Worm (Caenorhabditis elegans) whole organism, L1 larva: ENCODE data around the gene C02B10.4.
A peak's percentile ranks its signal among the peaks of the same experiment; 100 is the strongest.

ENCODE experiments used
- C34B4.2 ChIP-seq: sonication (generic microtip); optimal IDR thresholded peaks from 2 replicates; lab custom pipeline; 2017; ENCODE audit warnings: mild to moderate bottlenecking, missing genetic modification characterization, missing compliant biosample characterization
- F16B12.6 ChIP-seq: fragments of 150-350 bp; optimal IDR thresholded peaks from 2 replicates; lab custom pipeline; 2014; ENCODE audit warnings: missing biosample characterization, missing genetic modification characterization
- alr-1 ChIP-seq: fragments of 200-800 bp; sonication (Bioruptor generic); optimal IDR thresholded peaks from 2 replicates; lab custom pipeline; 2018; ENCODE audit warnings: borderline replicate concordance, mild to moderate bottlenecking, missing genetic modification characterization, missing compliant biosample characterization
- aly-2 ChIP-seq: fragments of 150-350 bp; optimal IDR thresholded peaks from 2 replicates; lab custom pipeline; 2014; ENCODE audit warnings: missing biosample characterization, missing genetic modification characterization
- blmp-1 ChIP-seq: fragments of 150-350 bp; optimal IDR thresholded peaks from 2 replicates; lab custom pipeline; 2014; ENCODE audit warnings: missing biosample characterization, missing genetic modification characterization
- ceh-63 ChIP-seq: fragments of 200-800 bp; sonication (Bioruptor generic); optimal IDR thresholded peaks from 2 replicates; lab custom pipeline; 2018; ENCODE audit warnings: mild to moderate bottlenecking, missing genetic modification characterization, missing compliant biosample characterization
- ceh-8 ChIP-seq: fragments of 200-800 bp; sonication (Bioruptor generic); optimal IDR thresholded peaks from 2 replicates; lab custom pipeline; 2018; ENCODE audit warnings: mild to moderate bottlenecking, missing genetic modification characterization, moderate library complexity, missing compliant biosample characterization
- dsc-1 ChIP-seq: sonication (generic microtip); optimal IDR thresholded peaks from 2 replicates; lab custom pipeline; 2016; ENCODE audit warnings: mild to moderate bottlenecking, missing genetic modification characterization, missing compliant biosample characterization
- efl-1 ChIP-seq, 4 experiments: fragments of 150-350 bp; optimal IDR thresholded peaks in 3 of 4; peaks in 1 of 4; 1 replicate in 1 of 4; 2 replicates in 3 of 4; lab custom pipeline; 2014; ENCODE audit warnings: missing biosample characterization in 2 of 4, missing genetic modification characterization in 2 of 4, missing genetic modification reagents in 2 of 4
- egl-27 ChIP-seq, 2 experiments: fragments of 150-350 bp in 1 of 2; sonication (generic microtip); optimal IDR thresholded peaks; 3 replicates each; lab custom pipeline; 2017 to 2018; ENCODE audit warnings: missing biosample characterization in 2 of 2, missing genetic modification characterization in 2 of 2, missing genetic modification reagents in 2 of 2
- elt-3 ChIP-seq, 6 experiments: fragments of 150-350 bp in 1 of 6; sonication (generic microtip); optimal IDR thresholded peaks; 2 replicates each; lab custom pipeline; 2017 to 2018; ENCODE audit warnings: missing biosample characterization in 6 of 6, missing genetic modification characterization in 6 of 6, inconsistent platforms in 1 of 6
- fkh-10 ChIP-seq: sonication (generic microtip); optimal IDR thresholded peaks from 2 replicates; lab custom pipeline; 2017; ENCODE audit warnings: missing biosample characterization, missing genetic modification reagents, missing genetic modification characterization
- fkh-4 ChIP-seq: sonication (generic microtip); optimal IDR thresholded peaks from 2 replicates; lab custom pipeline; 2016; ENCODE audit warnings: missing compliant biosample characterization, missing genetic modification characterization, borderline replicate concordance
- fkh-8 ChIP-seq: sonication (generic microtip); optimal IDR thresholded peaks from 2 replicates; lab custom pipeline; 2016; ENCODE audit warnings: mild to moderate bottlenecking, missing genetic modification characterization, missing compliant biosample characterization
- fos-1 ChIP-seq: fragments of 150-350 bp; optimal IDR thresholded peaks from 2 replicates; lab custom pipeline; 2014; ENCODE audit warnings: missing biosample characterization, missing genetic modification characterization
- grh-1 ChIP-seq: fragments of 200-800 bp; sonication (Bioruptor generic); IDR thresholded peaks from 2 replicates; pipeline ENCODE4 v1.3.6; 2022; ENCODE audit warnings: missing genetic modification reagents, missing genetic modification characterization, missing compliant biosample characterization
- hlh-17 ChIP-seq: fragments of 200-800 bp; sonication (Bioruptor generic); optimal IDR thresholded peaks from 2 replicates; lab custom pipeline; 2018; ENCODE audit warnings: missing genetic modification characterization, mild to moderate bottlenecking, missing compliant biosample characterization, moderate library complexity, borderline replicate concordance
- hpl-2 ChIP-seq: fragments of 150-350 bp; optimal IDR thresholded peaks from 2 replicates; lab custom pipeline; 2014; ENCODE audit warnings: missing biosample characterization, missing genetic modification reagents, missing genetic modification characterization
- lin-13 ChIP-seq: fragments of 150-350 bp; optimal IDR thresholded peaks from 2 replicates; lab custom pipeline; 2014; ENCODE audit warnings: missing biosample characterization, missing genetic modification reagents, missing genetic modification characterization
- lin-14 ChIP-seq: fragments of 200-800 bp; sonication (Bioruptor generic); optimal IDR thresholded peaks from 2 replicates; lab custom pipeline; 2018; ENCODE audit warnings: mild to moderate bottlenecking, missing genetic modification characterization, moderate library complexity, missing compliant biosample characterization
- lin-35 ChIP-seq, 2 experiments: fragments of 150-350 bp; optimal IDR thresholded peaks; 2 replicates each; lab custom pipeline; 2014; ENCODE audit warnings: missing biosample characterization in 2 of 2, missing genetic modification characterization in 2 of 2, missing genetic modification reagents in 2 of 2
- lir-3 ChIP-seq: sonication (generic microtip); optimal IDR thresholded peaks from 2 replicates; lab custom pipeline; 2016; ENCODE audit warnings: mild to moderate bottlenecking, missing genetic modification characterization, moderate library complexity, missing compliant biosample characterization; ENCODE audit not compliant: poor library complexity
- lsy-2 ChIP-seq, 2 experiments: fragments of 150-350 bp; optimal IDR thresholded peaks; 2 replicates each; lab custom pipeline; 2014; ENCODE audit warnings: missing biosample characterization in 2 of 2, missing genetic modification characterization in 2 of 2
- mab-9 ChIP-seq: fragments of 200-800 bp; sonication (Bioruptor generic); IDR thresholded peaks from 2 replicates; pipeline ENCODE4 v1.3.6; 2022; ENCODE audit warnings: missing genetic modification reagents, missing genetic modification characterization, missing compliant biosample characterization
- mdl-1 ChIP-seq, 2 experiments: fragments of 150-350 bp; optimal IDR thresholded peaks; 2 replicates each; lab custom pipeline; 2014 to 2017; ENCODE audit warnings: missing biosample characterization in 2 of 2, missing genetic modification characterization in 2 of 2, inconsistent platforms in 1 of 2
- mef-2 ChIP-seq: fragments of 150-350 bp; optimal IDR thresholded peaks from 2 replicates; lab custom pipeline; 2014; ENCODE audit warnings: missing biosample characterization, missing genetic modification characterization
- mep-1 ChIP-seq: fragments of 150-350 bp; optimal IDR thresholded peaks from 2 replicates; lab custom pipeline; 2014; ENCODE audit warnings: missing biosample characterization, missing genetic modification characterization
- nhr-19 ChIP-seq: fragments of 200-800 bp; sonication (Bioruptor generic); conservative IDR thresholded peaks from 2 replicates; pipeline ENCODE4 v1.3.6; 2022; ENCODE audit warnings: missing genetic modification characterization, missing compliant biosample characterization
- nhr-20 ChIP-seq: sonication (generic microtip); optimal IDR thresholded peaks from 2 replicates; lab custom pipeline; 2016; ENCODE audit warnings: mild to moderate bottlenecking, missing genetic modification characterization, missing compliant biosample characterization
- nhr-28 ChIP-seq: fragments of 150-350 bp; optimal IDR thresholded peaks from 2 replicates; lab custom pipeline; 2014; ENCODE audit warnings: missing biosample characterization, missing genetic modification characterization
- nhr-71 ChIP-seq: sonication (generic microtip); optimal IDR thresholded peaks from 2 replicates; lab custom pipeline; 2016; ENCODE audit warnings: mild to moderate bottlenecking, missing genetic modification characterization, moderate library complexity, missing compliant biosample characterization
- nhr-90 ChIP-seq: sonication (generic microtip); optimal IDR thresholded peaks from 2 replicates; lab custom pipeline; 2016; ENCODE audit warnings: mild to moderate bottlenecking, missing genetic modification characterization, missing compliant biosample characterization; ENCODE audit not compliant: poor library complexity
- pag-3 ChIP-seq: sonication (generic microtip); optimal IDR thresholded peaks from 2 replicates; lab custom pipeline; 2017; ENCODE audit warnings: missing genetic modification characterization, mild to moderate bottlenecking, missing compliant biosample characterization, antibody characterized with exemption, borderline replicate concordance; ENCODE audit not compliant: insufficient read depth
- rnt-1 ChIP-seq: sonication (generic microtip); optimal IDR thresholded peaks from 2 replicates; lab custom pipeline; 2016; ENCODE audit warnings: mild to moderate bottlenecking, missing genetic modification characterization, moderate library complexity, missing compliant biosample characterization
- snu-23 ChIP-seq: sonication (generic microtip); optimal IDR thresholded peaks from 2 replicates; lab custom pipeline; 2016; ENCODE audit warnings: missing genetic modification characterization, missing compliant biosample characterization
- sox-4 ChIP-seq: sonication (generic microtip); optimal IDR thresholded peaks from 2 replicates; lab custom pipeline; 2016; ENCODE audit warnings: missing genetic modification characterization, missing compliant biosample characterization
- sup-37 ChIP-seq: fragments of 200-800 bp; sonication (Bioruptor generic); optimal IDR thresholded peaks from 2 replicates; lab custom pipeline; 2018; ENCODE audit warnings: mild to moderate bottlenecking, missing genetic modification characterization, missing compliant biosample characterization
- swsn-7 ChIP-seq: sonication (generic microtip); optimal IDR thresholded peaks from 2 replicates; lab custom pipeline; 2016; ENCODE audit warnings: missing genetic modification characterization, missing compliant biosample characterization
- unc-98 ChIP-seq: fragments of 200-800 bp; sonication (Bioruptor generic); IDR thresholded peaks from 2 replicates; pipeline ENCODE4 v1.3.6; 2022; ENCODE audit warnings: missing genetic modification characterization, missing compliant biosample characterization
- vab-15 ChIP-seq: sonication (generic microtip); optimal IDR thresholded peaks from 2 replicates; lab custom pipeline; 2017; ENCODE audit warnings: missing genotype, mild to moderate bottlenecking, missing genetic modification characterization, missing compliant biosample characterization
- xbp-1 ChIP-seq: sonication (generic microtip); optimal IDR thresholded peaks from 2 replicates; lab custom pipeline; 2016; ENCODE audit warnings: missing genetic modification characterization, missing compliant biosample characterization
- ztf-11 ChIP-seq, 2 experiments: sonication (generic microtip); optimal IDR thresholded peaks; 2 replicates each; lab custom pipeline; 2016 to 2017; ENCODE audit warnings: missing genetic modification characterization in 2 of 2, missing biosample characterization in 1 of 2, missing compliant biosample characterization in 1 of 2

The C02B10.4 gene

DNA sequence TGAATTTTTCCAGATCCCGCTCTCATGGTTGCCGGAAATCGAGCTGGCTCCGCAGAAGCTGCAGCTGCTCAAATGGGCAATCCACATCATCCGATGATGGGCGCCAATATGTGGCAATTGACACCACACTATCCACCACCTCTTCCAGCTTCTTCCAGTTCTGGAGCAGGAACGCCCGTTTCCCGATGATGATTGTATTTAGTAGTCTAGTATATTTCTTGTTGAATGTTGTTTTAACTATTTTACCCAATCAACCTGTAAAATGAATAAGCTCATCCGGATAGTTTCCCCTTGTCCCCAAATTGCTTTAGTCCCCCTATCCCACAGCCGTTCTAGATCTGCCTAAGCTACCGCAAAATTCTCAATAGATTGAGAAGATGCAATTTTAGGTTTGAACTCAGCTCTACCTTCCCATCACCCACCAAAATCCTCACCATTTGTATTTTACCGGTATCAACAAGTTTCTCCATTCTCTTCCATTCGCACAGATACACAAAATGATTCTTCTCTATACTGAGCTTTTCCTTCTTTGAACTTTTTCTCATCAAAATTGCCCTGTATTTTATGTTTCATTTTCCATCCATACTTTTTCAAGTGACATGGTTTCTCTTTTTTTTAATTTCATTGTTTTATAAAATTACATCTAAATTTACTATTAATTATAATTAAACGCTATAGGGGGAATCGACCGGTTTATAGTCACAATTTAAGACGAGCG, 5.0 kb upstream of the C02B10.4 start:
- no peak for TF ChIP-seq efl-1 (optimal IDR thresholded peaks at IDR 0.05; lab: Kevin White, UChicago)
- TF ChIP-seq efl-1 (GFP tag; optimal IDR thresholded peaks at IDR 0.05 in 1 of 2; lab: Kevin White, UChicago) = peak in 1 of 2 experiments; percentile 80
- no peak for TF ChIP-seq dsc-1 (tag; lab: Kevin White, UChicago)
- TF ChIP-seq nhr-90 = no peak
- no peak for TF ChIP-seq ceh-63 (GFP tag; lab: Kevin White, UChicago)
- TF ChIP-seq ztf-11 (tag; optimal IDR thresholded peaks at IDR 0.05; lab: Kevin White, UChicago) = no peak
- no peak for TF ChIP-seq swsn-7 (tag; lab: Kevin White, UChicago)
- no peak for TF ChIP-seq snu-23 (GFP tag; lab: Kevin White, UChicago)
- TF ChIP-seq unc-98 (GFP tag; lab: Robert Waterston, UW) = no peak
- no peak for TF ChIP-seq elt-3 (tag; optimal IDR thresholded peaks at IDR 0.05; lab: Kevin White, UChicago)
- TF ChIP-seq alr-1 (tag; lab: Kevin White, UChicago) = no peak
- TF ChIP-seq aly-2 = peak; percentile 43
- TF ChIP-seq sox-4 (tag; lab: Kevin White, UChicago) = no peak
- no peak for TF ChIP-seq nhr-19 (GFP tag; lab: Robert Waterston, UW)
- TF ChIP-seq fos-1 (tag; lab: Kevin White, UChicago) = no peak

DNA sequence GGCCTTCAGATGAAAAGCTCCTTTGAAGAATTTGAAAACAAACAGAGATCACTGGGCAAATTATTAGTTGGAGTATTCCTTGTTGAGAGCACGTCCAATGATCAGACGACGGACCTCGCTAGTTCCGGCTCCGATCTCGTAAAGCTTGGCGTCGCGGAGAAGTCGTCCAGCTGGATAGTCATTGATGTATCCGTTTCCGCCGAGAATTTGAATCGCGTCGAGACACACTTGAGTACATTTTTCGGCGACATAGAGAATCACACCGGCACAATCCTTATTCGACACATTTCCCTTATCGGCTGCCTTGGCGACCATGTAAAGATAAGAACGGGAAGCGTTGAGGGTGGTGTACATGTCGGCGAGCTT, 4.4 kb upstream of the C02B10.4 start:
- TF ChIP-seq lin-13 (GFP tag; lab: Kevin White, UChicago) (no peak), fkh-10 (GFP tag; lab: Kevin White, UChicago) (no peak), vab-15 (tag; lab: Kevin White, UChicago) (no peak), dsc-1 (tag; lab: Kevin White, UChicago) (no peak), xbp-1 (no peak), sup-37 (no peak), mab-9 (no peak)

DNA sequence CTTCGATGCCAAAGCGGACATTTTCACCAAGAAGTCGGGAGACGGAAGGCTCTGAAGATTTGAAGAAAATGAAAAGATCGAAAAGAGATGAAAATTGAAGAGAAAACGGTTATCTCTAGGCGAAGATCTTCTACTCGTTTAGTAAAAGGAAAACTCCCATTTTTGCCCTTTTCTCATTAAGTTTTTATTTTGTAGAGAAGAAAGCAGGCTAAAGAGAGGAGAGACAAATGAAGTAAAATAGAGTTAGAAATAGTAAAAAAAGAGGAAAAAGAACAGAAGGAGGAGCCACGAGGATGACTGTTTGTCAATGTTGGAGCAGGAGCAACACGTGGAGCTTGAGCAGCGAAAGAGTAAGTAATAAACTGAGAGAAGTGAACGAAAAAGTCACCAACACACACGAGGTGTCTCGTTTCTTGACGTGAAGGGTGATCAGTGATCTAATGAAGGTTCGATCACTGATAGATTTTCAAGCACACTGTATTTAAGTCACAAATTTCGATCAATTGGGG, 2.5 kb upstream of the C02B10.4 start, which contains the start of gene ivd-1:
Gene ivd-1 (minus strand): TSS at position 51 of the 509 bp plus-strand sequence.
- TF ChIP-seq swsn-7 (tag; lab: Kevin White, UChicago) (no peak), hlh-17 (GFP tag; lab: Kevin White, UChicago) (no peak), vab-15 (tag; lab: Kevin White, UChicago) (no peak), lin-35 (GFP tag; optimal IDR thresholded peaks at IDR 0.05; lab: Kevin White, UChicago) (peak in 1 of 2 experiments; percentile 39), efl-1 (optimal IDR thresholded peaks at IDR 0.05; lab: Kevin White, UChicago) (no peak), efl-1 (GFP tag; optimal IDR thresholded peaks at IDR 0.05 in 1 of 2; lab: Kevin White, UChicago) (peak in 1 of 2 experiments; percentile 85), blmp-1 (tag; lab: Kevin White, UChicago) (peak; percentile 86), xbp-1 (no peak), mdl-1 (tag; optimal IDR thresholded peaks at IDR 0.05; lab: Kevin White, UChicago) (peak in 1 of 2 experiments; percentile 81), hpl-2 (no peak), mep-1 (tag; lab: Kevin White, UChicago) (peak; percentile 18), sox-4 (tag; lab: Kevin White, UChicago) (no peak), lsy-2 (tag; optimal IDR thresholded peaks at IDR 0.05; lab: Kevin White, UChicago) (peak in 1 of 2 experiments; percentile 46), ceh-8 (GFP tag; lab: Kevin White, UChicago) (no peak), grh-1 (GFP tag; lab: Robert Waterston, UW) (no peak), pag-3 (tag; lab: Kevin White, UChicago) (no peak), nhr-20 (peak; percentile 72), mef-2 (tag; lab: Kevin White, UChicago) (no peak), rnt-1 (tag; lab: Kevin White, UChicago) (peak; percentile 24), fkh-8 (tag; lab: Kevin White, UChicago) (no peak), egl-27 (tag; optimal IDR thresholded peaks at IDR 0.05; lab: Kevin White, UChicago) (no peak), fkh-4 (tag; lab: Kevin White, UChicago) (no peak), lir-3 (tag; lab: Kevin White, UChicago) (peak; percentile 28), nhr-28 (tag; lab: Kevin White, UChicago) (no peak), lin-13 (GFP tag; lab: Kevin White, UChicago) (no peak), C34B4.2 (tag; lab: Kevin White, UChicago) (no peak), sup-37 (no peak), lin-14 (GFP tag; lab: Kevin White, UChicago) (peak; percentile 51), F16B12.6 (tag; lab: Kevin White, UChicago) (no peak), nhr-71 (tag; lab: Kevin White, UChicago) (peak; percentile 49), snu-23 (GFP tag; lab: Kevin White, UChicago) (peak; percentile 31)
